Fruit fly (Drosophila melanogaster): Measurements from ENCODE around the gene Tengl2.
A peak's percentile ranks its signal among the peaks of the same experiment; 100 is the strongest.

Gene Tengl2

DNA sequence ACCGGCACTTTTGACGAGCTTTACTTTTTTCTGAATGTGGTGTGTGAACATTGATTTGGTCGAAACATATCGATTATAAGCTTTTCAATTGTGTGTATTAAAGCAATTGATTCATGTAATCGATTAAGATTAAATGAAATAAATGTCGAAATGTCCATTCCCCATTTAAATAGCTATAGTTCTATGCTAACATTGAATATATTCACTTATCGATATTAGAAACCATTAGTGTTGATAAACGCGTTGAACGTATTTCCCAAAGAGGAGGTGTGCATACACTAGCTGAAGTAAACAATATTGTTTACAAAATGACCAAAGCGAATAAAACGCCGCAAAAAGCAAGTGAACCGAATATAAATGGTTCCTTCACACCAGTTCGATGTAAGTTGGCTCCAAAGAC is 25.2 kb downstream of the Tengl2 start, which contains the start of the genes Uch and CG34174:
Gene Uch, minus strand, starts transcription at position 208 of the 400 bp plus-strand sequence.
Gene CG34174, plus strand, starts transcription at position 263 of the 400 bp plus-strand sequence.
- peak; percentile 21 for TF ChIP-seq cyc (GFP tag; optimal IDR thresholded peaks at IDR 0.05)
- TF ChIP-seq Eip93F (GFP tag; optimal IDR thresholded peaks at IDR 0.05): no peak
- TF ChIP-seq Blimp-1 (GFP tag; optimal IDR thresholded peaks at IDR 0.05): no peak
- peak; percentile 54 for TF ChIP-seq Eip78C (GFP tag)
- peak; percentile 40 for TF ChIP-seq lz (GFP tag; optimal IDR thresholded peaks at IDR 0.05)
- peak; percentile 36 for TF ChIP-seq topi (GFP tag; optimal IDR thresholded peaks at IDR 0.05)
- TF ChIP-seq Sox14 (GFP tag; optimal IDR thresholded peaks at IDR 0.05): peak; percentile 70
- peak; percentile 96 for TF ChIP-seq fkh (GFP tag; optimal IDR thresholded peaks at IDR 0.05)
- TF ChIP-seq esn (GFP tag; optimal IDR thresholded peaks at IDR 0.05): peak; percentile 53
- TF ChIP-seq CG6808 (GFP tag; optimal IDR thresholded peaks at IDR 0.05): no peak
- TF ChIP-seq CG3032 (tag; optimal IDR thresholded peaks at IDR 0.05): peak; percentile 18
- no peak for TF ChIP-seq vri (GFP tag; optimal IDR thresholded peaks at IDR 0.05)
- TF ChIP-seq CG3919 (GFP tag; optimal IDR thresholded peaks at IDR 0.05): no peak

DNA sequence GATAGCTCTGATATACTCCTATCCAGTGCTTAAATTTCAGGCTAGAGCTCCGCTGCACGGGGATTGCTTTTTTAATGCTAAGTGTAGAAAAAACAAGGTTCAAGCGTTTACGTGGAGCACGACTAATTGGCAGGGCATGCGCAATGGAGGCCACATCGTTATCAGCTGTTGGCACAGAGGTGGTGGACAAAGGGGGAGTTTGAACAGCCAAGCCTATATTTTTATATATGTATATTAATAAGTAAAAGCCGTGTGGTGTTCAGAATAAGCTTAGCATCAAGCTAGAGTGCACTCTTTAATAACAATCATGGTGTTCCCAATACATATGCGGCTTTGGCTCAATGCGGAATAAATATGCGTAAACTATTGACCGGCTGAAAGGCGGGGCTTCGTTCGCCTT is 26.7 kb downstream of the Tengl2 start, which contains the start of gene CG15385:
Gene CG15385, minus strand, starts transcription at position 94 of the 400 bp plus-strand sequence.
- no peak for TF ChIP-seq CG1621 (tag; optimal IDR thresholded peaks at IDR 0.05)
- peak; percentile 58 for TF ChIP-seq Eip78C (GFP tag)
- no peak for TF ChIP-seq fd85E (GFP tag; optimal IDR thresholded peaks at IDR 0.05)
- TF ChIP-seq CG16779 (tag; optimal IDR thresholded peaks at IDR 0.05): no peak
- no peak for TF ChIP-seq CG10631 (GFP tag; optimal IDR thresholded peaks at IDR 0.05)
- no peak for TF ChIP-seq Met (GFP tag; optimal IDR thresholded peaks at IDR 0.05)

DNA sequence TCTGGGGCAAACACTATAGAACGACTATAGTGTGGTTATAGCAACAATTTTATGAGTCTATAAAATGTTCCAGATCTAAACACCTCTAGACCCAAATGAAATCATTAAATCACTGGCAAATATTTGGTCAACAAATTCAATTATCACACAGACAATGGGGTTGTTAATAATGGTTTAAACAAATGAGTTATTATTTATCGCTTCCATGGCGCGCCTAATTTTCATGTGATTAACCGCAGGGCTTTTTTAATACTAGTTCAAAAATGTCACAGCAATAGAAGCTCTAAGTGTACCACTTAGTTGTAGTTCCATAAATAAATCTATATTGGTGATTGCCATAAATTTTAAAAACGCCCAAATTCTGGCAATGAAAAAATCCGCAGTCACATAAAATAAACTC is 30.2 kb downstream of the Tengl2 start, which contains the start of gene CG33124:
Gene CG33124, minus strand, starts transcription at position 101 of the 400 bp plus-strand sequence.
- TF ChIP-seq Eip75B (GFP tag; optimal IDR thresholded peaks at IDR 0.05) (no peak), Smox (GFP tag; optimal IDR thresholded peaks at IDR 0.05) (no peak), CG31627 (GFP tag; optimal IDR thresholded peaks at IDR 0.05) (no peak), dac (GFP tag; optimal IDR thresholded peaks at IDR 0.05) (no peak), CG6854 (GFP tag; optimal IDR thresholded peaks at IDR 0.05) (no peak), CG3919 (GFP tag; optimal IDR thresholded peaks at IDR 0.05) (no peak), topi (GFP tag; optimal IDR thresholded peaks at IDR 0.05) (no peak), CG4318 (GFP tag; optimal IDR thresholded peaks at IDR 0.05) (no peak), Hr38 (GFP tag; optimal IDR thresholded peaks at IDR 0.05) (no peak), CG10631 (GFP tag; optimal IDR thresholded peaks at IDR 0.05) (no peak), eg (GFP tag; IDR thresholded peaks at IDR 0.05) (no peak), net (GFP tag; optimal IDR thresholded peaks at IDR 0.05) (no peak), Eip78C (GFP tag) (no peak), CG7368 (GFP tag; optimal IDR thresholded peaks at IDR 0.05) (no peak), Lpt (GFP tag; optimal IDR thresholded peaks at IDR 0.05) (no peak)

DNA sequence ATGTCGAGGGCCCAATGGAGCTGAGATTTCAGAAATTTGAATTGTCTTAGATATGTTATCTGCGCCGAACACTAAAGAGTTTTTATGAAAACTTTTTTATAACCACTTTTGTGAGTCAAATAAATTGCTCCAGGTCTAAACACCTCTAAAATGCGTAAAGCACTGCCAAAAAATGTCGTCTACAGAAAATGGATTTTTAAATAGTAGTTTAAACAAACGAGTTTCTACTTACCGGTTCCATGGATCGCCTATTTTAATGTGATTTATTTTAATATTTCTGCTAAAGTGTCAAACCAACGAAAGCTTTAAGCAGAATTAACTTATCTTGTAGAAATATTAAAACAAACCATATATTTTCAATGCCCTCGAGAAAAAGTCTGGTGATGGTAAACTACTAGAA is 33.1 kb downstream of the Tengl2 start, which contains the start of gene CG31668:
Gene CG31668, minus strand, starts transcription at position 101 of the 400 bp plus-strand sequence.
- TF ChIP-seq Eip78C (GFP tag) (no peak), svp (GFP tag) (no peak), CG7368 (GFP tag; optimal IDR thresholded peaks at IDR 0.05) (no peak), CG6276 (GFP tag; optimal IDR thresholded peaks at IDR 0.05) (no peak), CG6854 (GFP tag; optimal IDR thresholded peaks at IDR 0.05) (no peak), esn (GFP tag; optimal IDR thresholded peaks at IDR 0.05) (no peak), CG10631 (GFP tag; optimal IDR thresholded peaks at IDR 0.05) (no peak), Sox102F (GFP tag; optimal IDR thresholded peaks at IDR 0.05) (no peak), Ets96B (tag; optimal IDR thresholded peaks at IDR 0.05) (no peak), lz (GFP tag; optimal IDR thresholded peaks at IDR 0.05) (no peak), Sox15 (GFP tag; optimal IDR thresholded peaks at IDR 0.05) (no peak), CG31627 (GFP tag; optimal IDR thresholded peaks at IDR 0.05) (no peak), Ets21C (GFP tag; optimal IDR thresholded peaks at IDR 0.05) (no peak), Met (GFP tag; optimal IDR thresholded peaks at IDR 0.05) (no peak), OdsH (GFP tag; optimal IDR thresholded peaks at IDR 0.05) (no peak), acj6 (GFP tag; optimal IDR thresholded peaks at IDR 0.05) (no peak), spab (GFP tag; optimal IDR thresholded peaks at IDR 0.05) (no peak), fkh (GFP tag; optimal IDR thresholded peaks at IDR 0.05) (no peak)

Data from whole organism, prepupa.